Fruit fly (Drosophila melanogaster) Kc167 (cell line): ENCODE results near the gene CG10803.

Source experiments
- Myc ChIP-seq: fragments of >200 bp; optimal IDR thresholded peaks from 2 replicates; lab custom pipeline; 2017; ENCODE audit warnings: missing external identifiers
- Sin3A ChIP-seq: fragments of >200 bp; optimal IDR thresholded peaks from 2 replicates; lab custom pipeline; 2018; ENCODE audit warnings: missing external identifiers
- h ChIP-seq: fragments of >200 bp; optimal IDR thresholded peaks from 3 replicates; lab custom pipeline; 2018; ENCODE audit warnings: missing external identifiers
- insv ChIP-seq: fragments of >200 bp; optimal IDR thresholded peaks from 3 replicates; lab custom pipeline; 2018; ENCODE audit warnings: missing external identifiers
- psq ChIP-seq: fragments of >200 bp; optimal IDR thresholded peaks from 2 replicates; lab custom pipeline; 2017; ENCODE audit warnings: missing external identifiers
- ttk ChIP-seq: sonication (Bioruptor generic); optimal IDR thresholded peaks from 2 replicates; lab custom pipeline; 2017; ENCODE audit warnings: missing external identifiers

The CG10803 gene

DNA sequence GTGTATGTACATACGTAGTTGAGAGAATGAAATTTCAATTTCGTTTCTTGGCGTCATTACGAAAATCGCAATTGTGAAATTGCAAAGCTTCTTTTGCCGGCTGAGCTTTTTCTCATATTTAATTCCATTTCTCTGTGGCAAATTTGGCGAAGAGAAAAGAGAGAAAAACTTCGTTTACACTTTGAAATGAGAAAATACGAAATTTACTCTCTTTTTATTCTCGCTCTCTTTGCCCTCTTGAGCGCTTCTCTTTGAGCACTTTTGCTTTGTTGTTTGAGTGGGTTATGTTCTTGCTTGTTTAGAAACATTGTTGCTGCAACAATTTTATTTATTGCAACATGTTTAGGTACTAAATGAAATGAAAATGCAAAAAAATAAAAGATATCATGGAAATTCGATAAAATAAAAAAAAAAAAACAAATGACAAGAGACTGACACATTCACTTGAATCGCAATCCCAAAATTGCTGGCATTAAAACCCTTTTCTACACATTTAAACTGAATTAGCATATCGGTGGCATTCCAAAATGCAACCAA, 34.1 kb upstream of the CG10803 start:
- TF ChIP-seq Myc (lab: Kevin White, UChicago): no peak
- no peak for TF ChIP-seq h (lab: Kevin White, UChicago)
- TF ChIP-seq Sin3A (lab: Kevin White, UChicago): no peak
- no peak for TF ChIP-seq psq (lab: Kevin White, UChicago)
- no peak for TF ChIP-seq ttk
- no peak for TF ChIP-seq insv

DNA sequence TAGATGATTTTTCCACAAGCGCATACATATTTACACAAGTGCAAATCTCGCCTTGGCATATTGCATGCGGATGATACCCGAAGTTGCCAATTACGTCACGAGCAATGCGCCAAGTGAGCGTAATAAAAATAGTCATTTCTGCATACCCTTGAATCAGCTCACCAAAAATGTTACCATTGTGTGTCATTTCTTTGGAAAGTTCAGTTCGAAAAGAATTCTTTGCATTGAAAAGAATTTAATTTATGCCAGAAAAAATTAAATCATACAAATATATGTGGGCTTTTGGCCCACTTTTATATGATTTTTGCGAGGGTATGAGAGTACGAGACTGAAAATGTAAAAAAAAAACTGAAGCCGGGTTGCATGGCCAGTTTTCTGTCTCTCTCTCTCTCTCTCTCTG, 33.5 kb upstream of the CG10803 start:
- no peak for TF ChIP-seq h (lab: Kevin White, UChicago)
- no peak for TF ChIP-seq Sin3A (lab: Kevin White, UChicago)
- no peak for TF ChIP-seq Myc (lab: Kevin White, UChicago)
- no peak for TF ChIP-seq ttk
- no peak for TF ChIP-seq insv
- no peak for TF ChIP-seq psq (lab: Kevin White, UChicago)

DNA sequence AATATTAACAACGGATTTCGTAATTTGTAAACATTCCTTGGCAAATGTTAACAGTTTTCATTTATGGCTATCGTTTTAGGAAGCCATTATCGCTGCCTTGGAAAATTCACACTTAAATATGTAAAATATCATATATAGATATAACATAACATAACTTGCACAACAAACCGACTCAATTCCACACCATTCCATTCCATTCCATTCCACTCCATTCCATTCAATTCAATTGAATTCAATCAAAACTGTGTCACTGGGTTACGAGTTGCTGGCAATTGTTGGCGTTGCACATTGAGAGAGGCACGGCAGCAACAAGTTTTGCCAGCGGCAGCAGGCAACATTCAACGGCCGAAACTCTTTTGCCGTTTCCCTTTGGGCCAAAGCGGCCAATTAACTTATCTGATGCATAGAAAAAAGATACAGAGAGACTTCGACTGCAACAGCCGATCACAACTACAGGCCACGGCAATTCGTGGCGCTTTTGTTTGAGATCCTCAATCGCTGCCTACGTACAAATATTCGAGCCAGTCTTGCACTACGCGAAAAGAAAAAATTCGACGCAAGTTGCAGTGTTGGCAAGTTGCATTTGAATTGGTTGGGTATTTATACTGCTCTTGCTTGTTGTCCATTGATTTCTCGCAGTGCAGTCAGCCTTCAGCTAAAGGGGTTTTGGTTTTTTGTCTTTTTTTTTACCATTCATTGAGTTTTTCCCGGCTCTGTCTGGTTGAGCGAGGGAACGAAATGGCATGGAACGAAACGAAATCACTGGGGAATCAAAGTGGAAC, 32.2 kb upstream of the CG10803 start:
- no peak for TF ChIP-seq h (lab: Kevin White, UChicago)
- TF ChIP-seq psq (lab: Kevin White, UChicago): no peak
- TF ChIP-seq ttk: no peak
- TF ChIP-seq Myc (lab: Kevin White, UChicago): no peak
- TF ChIP-seq Sin3A (lab: Kevin White, UChicago): no peak
- no peak for TF ChIP-seq insv

DNA sequence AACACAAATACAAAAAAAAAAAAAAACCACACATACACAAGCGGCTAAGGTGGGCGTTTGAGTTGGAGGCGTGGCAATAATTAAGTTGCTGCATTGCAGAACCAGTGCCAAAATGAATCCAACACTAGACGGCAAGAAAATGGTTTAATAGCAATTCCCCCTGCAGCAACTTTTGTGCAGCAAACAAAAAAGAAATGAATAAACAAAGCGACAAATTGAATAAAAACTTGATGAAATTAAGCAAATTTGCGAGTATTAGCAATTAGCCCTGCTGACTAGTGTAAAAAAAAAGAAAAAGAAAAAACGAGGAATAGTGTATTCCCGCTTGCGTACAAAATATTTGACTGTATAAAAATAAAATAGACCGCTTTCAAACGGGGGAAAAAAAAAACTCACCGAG, 30.7 kb upstream of the CG10803 start:
- no peak for TF ChIP-seq Sin3A (lab: Kevin White, UChicago)
- no peak for TF ChIP-seq h (lab: Kevin White, UChicago)
- no peak for TF ChIP-seq insv
- TF ChIP-seq Myc (lab: Kevin White, UChicago): no peak
- no peak for TF ChIP-seq ttk
- TF ChIP-seq psq (lab: Kevin White, UChicago): no peak

DNA sequence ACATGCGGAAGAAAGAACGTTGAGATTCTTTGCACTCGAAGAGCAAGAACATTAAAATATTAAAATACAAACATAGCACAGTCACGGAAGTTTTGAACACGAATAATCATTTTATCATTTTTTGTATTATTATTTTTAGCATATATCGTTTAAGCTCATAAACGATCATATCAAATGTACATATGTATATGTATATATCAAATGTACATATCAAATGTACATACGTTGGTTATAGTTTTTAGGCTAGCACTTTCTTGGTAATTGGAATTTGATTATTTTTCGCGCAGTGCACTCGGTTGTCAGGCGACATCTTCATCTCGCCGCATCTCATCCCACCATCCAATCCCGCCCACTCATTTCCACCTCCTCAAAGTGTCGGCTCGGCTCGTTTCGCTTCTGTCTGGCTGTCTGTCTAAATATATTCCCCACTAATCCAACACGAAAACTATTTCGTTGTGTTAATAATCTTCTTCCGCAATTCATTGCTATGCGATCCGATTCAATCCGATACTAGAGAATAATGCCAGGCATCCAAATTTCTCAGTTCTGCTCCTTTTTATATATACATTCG, 29.9 kb upstream of the CG10803 start:
- TF ChIP-seq Sin3A (lab: Kevin White, UChicago): no peak
- no peak for TF ChIP-seq h (lab: Kevin White, UChicago)
- TF ChIP-seq insv: no peak
- no peak for TF ChIP-seq ttk
- TF ChIP-seq psq (lab: Kevin White, UChicago): no peak
- TF ChIP-seq Myc (lab: Kevin White, UChicago): no peak

DNA sequence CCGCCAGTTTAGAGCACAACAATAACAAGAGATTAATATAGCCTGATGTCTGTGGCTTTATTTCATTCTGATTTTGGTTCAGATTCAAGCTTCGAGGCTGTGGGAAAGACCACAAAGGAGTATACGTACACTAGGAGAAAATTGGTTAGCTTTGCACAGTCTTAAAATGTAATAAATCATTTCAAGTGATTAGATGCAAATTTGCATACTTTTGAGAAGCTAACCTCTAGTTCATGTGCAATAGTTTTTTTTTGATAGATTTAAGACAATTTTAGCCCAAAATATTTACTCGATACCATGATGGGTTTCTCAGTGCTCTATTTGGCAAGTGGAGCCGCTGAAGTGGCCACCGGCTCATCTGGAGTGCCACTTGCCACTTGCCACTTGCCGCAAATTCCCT, 27.9 kb upstream of the CG10803 start:
- TF ChIP-seq h (lab: Kevin White, UChicago) (no peak), ttk (no peak), psq (lab: Kevin White, UChicago) (no peak), insv (no peak)

DNA sequence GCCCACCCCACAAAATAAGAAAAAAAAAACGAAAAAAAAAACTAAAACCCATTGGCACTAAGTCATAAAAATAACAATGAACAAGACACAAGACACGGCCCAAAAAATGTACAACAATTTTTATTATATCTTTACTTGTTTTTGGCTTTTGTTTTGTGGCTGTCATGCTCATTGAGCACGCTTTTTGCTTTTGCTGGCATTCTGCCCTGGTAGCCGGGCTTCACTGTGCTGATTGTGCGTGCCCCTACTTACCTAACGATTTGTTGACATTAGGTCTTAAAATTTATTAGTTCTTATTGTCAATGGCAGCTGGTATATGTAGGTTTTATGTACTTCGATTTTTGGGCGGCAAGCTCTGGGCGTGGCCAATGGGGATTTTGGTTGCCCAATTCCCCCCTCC, 27.0 kb upstream of the CG10803 start:
- TF ChIP-seq ttk: no peak
- TF ChIP-seq insv: no peak
- TF ChIP-seq psq (lab: Kevin White, UChicago): no peak
- TF ChIP-seq Myc (lab: Kevin White, UChicago): no peak
- no peak for TF ChIP-seq h (lab: Kevin White, UChicago)
- no peak for TF ChIP-seq Sin3A (lab: Kevin White, UChicago)

DNA sequence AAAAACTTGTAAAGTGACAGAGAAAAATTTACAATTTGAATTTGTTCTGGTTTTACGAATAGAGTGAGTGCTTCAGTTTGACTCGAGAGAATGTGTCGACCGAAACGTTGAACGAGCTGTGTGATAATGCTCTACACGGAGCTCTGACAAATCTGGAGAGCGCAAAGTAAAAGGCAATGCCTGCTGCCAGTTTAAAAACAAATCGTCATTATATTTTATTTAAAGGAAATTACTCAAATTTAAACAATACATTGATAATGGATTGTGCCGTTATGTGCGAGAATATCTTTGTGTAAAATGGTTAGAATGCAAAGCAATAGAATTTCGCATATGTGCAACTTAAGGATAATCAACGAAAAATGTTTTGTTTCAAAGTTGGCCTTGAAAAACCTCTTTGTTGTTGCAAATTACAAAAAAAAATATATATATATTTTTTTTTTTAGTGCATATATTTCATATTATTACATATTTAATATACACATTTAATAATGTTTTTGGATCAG, 25.3 kb upstream of the CG10803 start, which contains the start of the genes CG16782 and CG10801:
TSS of gene CG16782 (minus strand) at position 101 of the 503 bp plus-strand sequence.
TSS of gene CG10801 (plus strand) at position 453 of the 503 bp plus-strand sequence.
- TF ChIP-seq h (lab: Kevin White, UChicago) (no peak), Myc (lab: Kevin White, UChicago) (no peak), psq (lab: Kevin White, UChicago) (no peak), Sin3A (lab: Kevin White, UChicago) (no peak), ttk (no peak), insv (no peak)

DNA sequence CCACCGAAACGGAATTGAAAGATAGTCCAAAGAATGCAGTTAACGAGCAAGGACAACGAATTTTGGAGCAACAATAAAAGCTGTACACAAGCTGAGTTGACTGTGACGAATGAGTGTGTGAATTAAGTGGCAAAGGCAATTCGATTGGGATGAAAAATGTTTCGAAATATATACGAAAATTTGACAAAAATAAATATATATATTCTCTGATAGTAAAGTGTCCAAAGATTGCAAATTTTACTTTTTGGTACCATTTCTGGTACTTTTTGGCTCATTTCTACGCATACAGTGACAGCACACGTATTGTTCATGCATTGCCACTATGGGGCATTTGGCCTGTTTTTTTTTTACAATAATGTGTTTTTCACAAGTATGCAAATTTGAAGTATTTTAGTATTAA, 21.5 kb upstream of the CG10803 start, which contains the start of gene CG16781:
TSS of gene CG16781 (minus strand) at position 101 of the 400 bp plus-strand sequence.
- no peak for TF ChIP-seq psq (lab: Kevin White, UChicago)
- TF ChIP-seq Sin3A (lab: Kevin White, UChicago): no peak
- TF ChIP-seq h (lab: Kevin White, UChicago): no peak
- TF ChIP-seq Myc (lab: Kevin White, UChicago): no peak
- TF ChIP-seq insv: no peak

DNA sequence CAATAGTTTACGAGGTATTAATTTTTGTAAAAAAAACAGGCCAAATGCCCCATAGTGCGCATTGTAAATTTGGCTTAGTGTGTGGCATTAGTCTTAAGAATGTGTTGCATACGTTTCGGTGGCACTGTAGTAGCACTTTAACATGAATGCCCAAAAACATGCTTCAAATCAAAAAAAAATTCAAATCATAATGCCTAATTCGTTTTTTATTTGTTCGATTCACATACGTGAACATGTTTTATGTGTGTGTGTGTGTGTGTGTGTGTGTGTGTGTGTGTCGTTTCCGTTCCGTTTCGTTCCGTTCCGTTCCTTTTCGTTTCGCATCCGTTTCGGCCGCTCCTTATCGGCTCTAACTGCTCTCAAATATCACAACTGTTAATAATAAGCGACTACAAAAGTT, 19.9 kb upstream of the CG10803 start:
- TF ChIP-seq psq (lab: Kevin White, UChicago): no peak
- no peak for TF ChIP-seq insv
- TF ChIP-seq Myc (lab: Kevin White, UChicago): no peak
- TF ChIP-seq h (lab: Kevin White, UChicago): no peak
- TF ChIP-seq ttk: no peak
- TF ChIP-seq Sin3A (lab: Kevin White, UChicago): no peak

DNA sequence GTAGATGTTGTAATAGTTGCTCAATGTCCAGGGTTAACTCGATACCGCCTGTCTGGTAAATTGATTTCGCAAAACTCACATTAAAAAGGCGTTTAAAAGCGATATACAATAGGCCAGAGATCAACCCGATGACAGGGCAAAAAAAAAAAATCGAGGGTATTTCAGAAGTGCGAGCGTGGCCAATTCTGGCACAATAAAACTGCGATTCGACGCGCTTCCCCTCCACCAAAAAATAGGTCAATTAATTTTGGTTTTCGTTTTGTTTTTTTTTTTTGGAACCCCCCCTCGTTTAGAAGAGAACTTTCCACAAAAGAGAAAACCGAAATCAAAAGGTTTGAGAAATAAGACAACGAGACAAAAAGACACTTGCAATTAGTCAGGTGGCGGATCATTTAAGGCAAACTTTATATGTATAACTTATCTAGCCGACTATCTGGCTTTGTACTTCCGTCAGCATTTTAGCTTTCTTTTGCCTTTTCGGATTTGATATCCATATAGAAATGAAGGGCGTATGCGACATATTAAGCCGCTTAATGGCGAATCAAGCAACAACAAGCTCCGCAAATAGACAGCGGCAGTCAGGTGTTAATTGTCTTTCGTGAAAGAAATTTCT, 14.9 kb upstream of the CG10803 start:
- TF ChIP-seq Sin3A (lab: Kevin White, UChicago): no peak
- no peak for TF ChIP-seq ttk
- no peak for TF ChIP-seq h (lab: Kevin White, UChicago)
- no peak for TF ChIP-seq psq (lab: Kevin White, UChicago)
- TF ChIP-seq Myc (lab: Kevin White, UChicago): no peak
- TF ChIP-seq insv: no peak
